Worm (Caenorhabditis elegans) whole organism, L4 larva: ENCODE measurements around the gene cyn-1.
A peak's percentile ranks its signal among the peaks of the same experiment; 100 is the strongest.

Source experiments
- F10B5.3 ChIP-seq: sonication (generic microtip); optimal IDR thresholded peaks from 2 replicates; lab custom pipeline; 2016; ENCODE audit warnings: mild to moderate bottlenecking, missing genetic modification characterization, missing compliant biosample characterization
- R02D3.7 ChIP-seq: fragments of 150-350 bp; sonication (generic microtip); optimal IDR thresholded peaks from 3 replicates; lab custom pipeline; 2014; ENCODE audit warnings: missing biosample characterization, missing genetic modification characterization
- T26A8.4 ChIP-seq: fragments of 200-800 bp; sonication (Bioruptor generic); IDR thresholded peaks from 2 replicates; pipeline ENCODE4 v1.3.6; 2022; ENCODE audit warnings: missing genetic modification characterization, missing compliant biosample characterization
- Y105C5A.15 ChIP-seq: fragments of 200-800 bp; sonication (Bioruptor generic); IDR thresholded peaks from 2 replicates; pipeline ENCODE4 v1.3.6; 2022; ENCODE audit warnings: missing genetic modification characterization, missing compliant biosample characterization
- Y48G9A.11 ChIP-seq: fragments of 200-800 bp; sonication (Bioruptor generic); IDR thresholded peaks from 2 replicates; pipeline ENCODE4 v1.3.6; 2022; ENCODE audit warnings: missing genetic modification reagents, missing genetic modification characterization, missing compliant biosample characterization
- ZK337.2 ChIP-seq: fragments of 200-800 bp; sonication (Bioruptor generic); IDR thresholded peaks from 2 replicates; pipeline ENCODE4 v1.3.6; 2022; ENCODE audit warnings: missing genetic modification reagents, missing genetic modification characterization, missing compliant biosample characterization
- aly-2 ChIP-seq: sonication (generic microtip); optimal IDR thresholded peaks from 2 replicates; lab custom pipeline; 2018; ENCODE audit warnings: missing biosample characterization, missing genetic modification characterization
- ama-1 ChIP-seq: fragments of 150-350 bp; optimal IDR thresholded peaks from 2 replicates; lab custom pipeline; 2014; ENCODE audit warnings: inconsistent platforms, mixed read lengths
- arid-1 ChIP-seq: fragments of 200-800 bp; sonication (Bioruptor generic); conservative IDR thresholded peaks from 2 replicates; pipeline ENCODE4 v1.3.6; 2022; ENCODE audit warnings: missing genetic modification reagents, missing genetic modification characterization, missing compliant biosample characterization
- ceh-20 ChIP-seq: fragments of 200-800 bp; sonication (Bioruptor generic); IDR thresholded peaks from 2 replicates; pipeline ENCODE4 v1.3.6; 2022; ENCODE audit warnings: missing genetic modification reagents, missing genetic modification characterization, missing compliant biosample characterization
- ceh-62 ChIP-seq: sonication (generic microtip); optimal IDR thresholded peaks from 2 replicates; lab custom pipeline; 2017; ENCODE audit warnings: missing biosample characterization, missing genetic modification characterization
- ceh-82 ChIP-seq: sonication (generic microtip); optimal IDR thresholded peaks from 2 replicates; lab custom pipeline; 2017; ENCODE audit warnings: missing biosample characterization, missing genetic modification characterization
- cey-2 ChIP-seq: sonication (generic microtip); optimal IDR thresholded peaks from 3 replicates; lab custom pipeline; 2017; ENCODE audit warnings: missing genetic modification characterization, mild to moderate bottlenecking, missing compliant biosample characterization, antibody characterized with exemption, borderline replicate concordance; ENCODE audit not compliant: insufficient read depth
- ctbp-1 ChIP-seq: fragments of 200-800 bp; sonication (Bioruptor generic); IDR thresholded peaks from 2 replicates; pipeline ENCODE4 v1.3.6; 2022; ENCODE audit warnings: missing genetic modification reagents, missing genetic modification characterization, missing compliant biosample characterization
- daf-12 ChIP-seq: fragments of 150-350 bp; optimal IDR thresholded peaks from 2 replicates; lab custom pipeline; 2014; ENCODE audit warnings: missing biosample characterization, missing genetic modification reagents, missing genetic modification characterization
- daf-16 ChIP-seq, 3 experiments: sonication (generic microtip); optimal IDR thresholded peaks; 2 replicates each; lab custom pipeline; 2016 to 2017; ENCODE audit warnings: missing genetic modification characterization in 3 of 3, missing genetic modification reagents in 3 of 3, mild to moderate bottlenecking in 2 of 3, missing compliant biosample characterization in 2 of 3, missing biosample characterization in 1 of 3, moderate library complexity in 1 of 3
- daf-19 ChIP-seq: fragments of 200-800 bp; sonication (Bioruptor generic); conservative IDR thresholded peaks from 2 replicates; pipeline ENCODE4 v1.3.6; 2022; ENCODE audit warnings: missing genetic modification characterization, missing compliant biosample characterization
- dmd-9 ChIP-seq: fragments of 200-800 bp; sonication (Bioruptor generic); IDR thresholded peaks from 2 replicates; pipeline ENCODE4 v1.3.6; 2022; ENCODE audit warnings: missing genetic modification reagents, missing genetic modification characterization, missing compliant biosample characterization
- dpl-1 ChIP-seq: fragments of 150-350 bp; optimal IDR thresholded peaks from 2 replicates; lab custom pipeline; 2014; ENCODE audit warnings: missing biosample characterization, missing genetic modification reagents, missing genetic modification characterization
- duxl-1 ChIP-seq: sonication (generic microtip); optimal IDR thresholded peaks from 2 replicates; lab custom pipeline; 2016; ENCODE audit warnings: mild to moderate bottlenecking, missing genetic modification characterization, moderate library complexity, missing compliant biosample characterization; ENCODE audit not compliant: poor library complexity
- egl-27 ChIP-seq: sonication (generic microtip); optimal IDR thresholded peaks from 3 replicates; lab custom pipeline; 2017; ENCODE audit warnings: missing biosample characterization, missing genetic modification reagents, missing genetic modification characterization
- hlh-30 ChIP-seq: sonication (generic microtip); optimal IDR thresholded peaks from 2 replicates; lab custom pipeline; 2017; ENCODE audit warnings: antibody characterized with exemption, mild to moderate bottlenecking, missing genetic modification characterization, missing compliant biosample characterization; ENCODE audit not compliant: insufficient read depth
- jun-1 ChIP-seq: fragments of 150-350 bp; optimal IDR thresholded peaks from 2 replicates; lab custom pipeline; 2014; ENCODE audit warnings: missing biosample characterization, missing genetic modification reagents, missing genetic modification characterization
- lin-38 ChIP-seq: fragments of 200-800 bp; sonication (Bioruptor generic); IDR thresholded peaks from 2 replicates; pipeline ENCODE4 v1.3.6; 2022; ENCODE audit warnings: missing genetic modification reagents, missing genetic modification characterization, missing compliant biosample characterization
- lin-39 ChIP-seq: fragments of 150-350 bp; optimal IDR thresholded peaks from 2 replicates; lab custom pipeline; 2014; ENCODE audit warnings: missing biosample characterization, missing genetic modification reagents, missing genetic modification characterization
- lir-3 ChIP-seq: sonication (generic microtip); optimal IDR thresholded peaks from 2 replicates; lab custom pipeline; 2016; ENCODE audit warnings: mild to moderate bottlenecking, missing genetic modification characterization, missing compliant biosample characterization
- madf-5 ChIP-seq, 2 experiments: fragments of 200-800 bp; sonication (Bioruptor generic); IDR thresholded peaks; 2 replicates each; pipeline ENCODE4 v1.3.6; 2022; ENCODE audit warnings: missing compliant biosample characterization in 2 of 2, missing genetic modification characterization in 2 of 2
- mep-1 ChIP-seq: fragments of 150-350 bp; sonication (generic microtip); optimal IDR thresholded peaks from 3 replicates; lab custom pipeline; 2014; ENCODE audit warnings: missing biosample characterization, missing genetic modification characterization
- mes-2 ChIP-seq: sonication (generic microtip); optimal IDR thresholded peaks from 2 replicates; lab custom pipeline; 2016; ENCODE audit warnings: missing genotype, mild to moderate bottlenecking, missing genetic modification characterization, missing compliant biosample characterization; ENCODE audit not compliant: poor library complexity, severe bottlenecking
- mxl-2 ChIP-seq: fragments of 200-800 bp; sonication (Bioruptor generic); conservative IDR thresholded peaks from 2 replicates; pipeline ENCODE4 v1.3.6; 2022; ENCODE audit warnings: missing genetic modification reagents, missing genetic modification characterization, missing compliant biosample characterization
- nhr-102 ChIP-seq: sonication (generic microtip); optimal IDR thresholded peaks from 2 replicates; lab custom pipeline; 2016; ENCODE audit warnings: mild to moderate bottlenecking, missing genetic modification characterization, moderate library complexity, missing compliant biosample characterization
- nhr-11 ChIP-seq: fragments of 150-350 bp; optimal IDR thresholded peaks from 2 replicates; lab custom pipeline; 2014; ENCODE audit warnings: missing biosample characterization, missing genetic modification characterization
- nhr-25 ChIP-seq: sonication (generic microtip); optimal IDR thresholded peaks from 2 replicates; lab custom pipeline; 2017; ENCODE audit warnings: missing genetic modification characterization, mild to moderate bottlenecking, missing compliant biosample characterization, antibody characterized with exemption, moderate library complexity, borderline replicate concordance; ENCODE audit not compliant: insufficient read depth
- nhr-42 ChIP-seq: fragments of 200-800 bp; sonication (Bioruptor generic); IDR thresholded peaks from 2 replicates; pipeline ENCODE4 v1.3.6; 2022; ENCODE audit warnings: missing genetic modification characterization, missing compliant biosample characterization
- nhr-76 ChIP-seq: fragments of 150-350 bp; optimal IDR thresholded peaks from 2 replicates; lab custom pipeline; 2014; ENCODE audit warnings: missing biosample characterization, missing genetic modification characterization
- nhr-77 ChIP-seq: fragments of 150-350 bp; optimal IDR thresholded peaks from 2 replicates; lab custom pipeline; 2014; ENCODE audit warnings: missing biosample characterization, missing genetic modification characterization
- pha-4 ChIP-seq, 2 experiments: fragments of 150-350 bp in 1 of 2; fragments of 200-800 bp in 1 of 2; sonication (Bioruptor generic) in 1 of 2; IDR thresholded peaks in 1 of 2; optimal IDR thresholded peaks in 1 of 2; 2 replicates each; pipeline versions ENCODE4 v1.3.6 to Lab custom; 2014 to 2022; ENCODE audit warnings: missing genetic modification characterization in 2 of 2, missing genetic modification reagents in 2 of 2, missing biosample characterization in 1 of 2, missing compliant biosample characterization in 1 of 2
- php-3 ChIP-seq: fragments of 200-800 bp; sonication (Bioruptor generic); IDR thresholded peaks from 2 replicates; pipeline ENCODE4 v1.3.6; 2022; ENCODE audit warnings: missing genetic modification reagents, missing genetic modification characterization, missing compliant biosample characterization
- pqm-1 ChIP-seq: sonication (generic microtip); optimal IDR thresholded peaks from 2 replicates; lab custom pipeline; 2017; ENCODE audit warnings: missing biosample characterization, missing genetic modification characterization
- saeg-2 ChIP-seq: fragments of 200-800 bp; sonication (Bioruptor generic); IDR thresholded peaks from 2 replicates; pipeline ENCODE4 v1.3.6; 2022; ENCODE audit warnings: missing genetic modification reagents, missing genetic modification characterization, missing compliant biosample characterization
- sdz-12 ChIP-seq: fragments of 200-800 bp; sonication (Bioruptor generic); optimal IDR thresholded peaks from 2 replicates; lab custom pipeline; 2018; ENCODE audit warnings: mild to moderate bottlenecking, missing genetic modification characterization, missing compliant biosample characterization
- spr-1 ChIP-seq: sonication (generic microtip); optimal IDR thresholded peaks from 2 replicates; lab custom pipeline; 2016; ENCODE audit warnings: mild to moderate bottlenecking, missing genetic modification characterization, missing compliant biosample characterization
- spr-3 ChIP-seq: fragments of 200-800 bp; sonication (Bioruptor generic); optimal IDR thresholded peaks from 2 replicates; lab custom pipeline; 2018; ENCODE audit warnings: mild to moderate bottlenecking, missing genetic modification characterization, missing compliant biosample characterization
- tra-1 ChIP-seq: fragments of 200-800 bp; sonication (Bioruptor generic); IDR thresholded peaks from 2 replicates; pipeline ENCODE4 v1.3.6; 2022; ENCODE audit warnings: missing genetic modification reagents, missing genetic modification characterization, missing compliant biosample characterization
- unc-130 ChIP-seq: sonication (generic microtip); optimal IDR thresholded peaks from 2 replicates; lab custom pipeline; 2016; ENCODE audit warnings: missing genetic modification reagents, missing genetic modification characterization, missing compliant biosample characterization
- zag-1 ChIP-seq: fragments of 150-350 bp; optimal IDR thresholded peaks from 2 replicates; lab custom pipeline; 2014; ENCODE audit warnings: missing biosample characterization, missing genetic modification characterization
- zfp-2 ChIP-seq: sonication (generic microtip); optimal IDR thresholded peaks from 2 replicates; lab custom pipeline; 2016; ENCODE audit warnings: mild to moderate bottlenecking, missing genetic modification characterization, missing compliant biosample characterization
- zfp-3 ChIP-seq: fragments of 200-800 bp; sonication (Bioruptor generic); conservative IDR thresholded peaks from 2 replicates; pipeline ENCODE4 v1.3.6; 2022; ENCODE audit warnings: missing genetic modification reagents, missing genetic modification characterization, missing compliant biosample characterization
- zip-2 ChIP-seq: fragments of 150-350 bp; optimal IDR thresholded peaks from 2 replicates; lab custom pipeline; 2014; ENCODE audit warnings: missing biosample characterization, missing genetic modification characterization

Gene cyn-1

ce11 chrV:14364586-14365248, 8.8 kb downstream of the cyn-1 start (continued):
- TF ChIP-seq ZK337.2 (GFP tag; lab: Robert Waterston, UW), result no peak
- TF ChIP-seq nhr-77 (tag; lab: Kevin White, UChicago), result no peak
- TF ChIP-seq lir-3 (tag; lab: Kevin White, UChicago), result no peak
- peak; percentile 44; the same call in 1 of the 2 replicates for TF ChIP-seq pha-4 (GFP tag; IDR thresholded peaks at IDR 0.05; lab: Robert Waterston, UW)
- TF ChIP-seq pha-4 (tag; optimal IDR thresholded peaks at IDR 0.05; lab: Kevin White, UChicago), result no peak
- no peak for TF ChIP-seq lin-39 (tag; lab: Kevin White, UChicago)
- TF ChIP-seq sdz-12, result no peak
- TF ChIP-seq zip-2 (tag; lab: Kevin White, UChicago), result no peak
- no peak for TF ChIP-seq daf-16 (GFP tag; optimal IDR thresholded peaks at IDR 0.05; lab: Kevin White, UChicago)
- no peak for TF ChIP-seq daf-16 (tag; optimal IDR thresholded peaks at IDR 0.05; lab: Kevin White, UChicago)
- no peak for TF ChIP-seq unc-130
- no peak for TF ChIP-seq madf-5 (GFP tag; IDR thresholded peaks at IDR 0.05; lab: Robert Waterston, UW)
- TF ChIP-seq pqm-1 (tag; lab: Kevin White, UChicago), result no peak
- peak; percentile 25; the same call in 1 of the 2 replicates for TF ChIP-seq T26A8.4 (GFP tag; lab: Robert Waterston, UW)
- TF ChIP-seq tra-1 (GFP tag; lab: Robert Waterston, UW), result no peak
- TF ChIP-seq ama-1 (lab: Kevin White, UChicago), result no peak
- peak; percentile 52 for TF ChIP-seq mep-1
- no peak for TF ChIP-seq saeg-2 (GFP tag; lab: Robert Waterston, UW)
- no peak for TF ChIP-seq mxl-2 (GFP tag; lab: Robert Waterston, UW)
- TF ChIP-seq nhr-11, result no peak
- TF ChIP-seq Y105C5A.15, result no peak
- TF ChIP-seq daf-12 (tag; lab: Kevin White, UChicago), result no peak
- peak; percentile 30 for TF ChIP-seq lin-38 (GFP tag; lab: Robert Waterston, UW)
- no peak for TF ChIP-seq dmd-9
- TF ChIP-seq egl-27 (tag; lab: Kevin White, UChicago), result no peak
- TF ChIP-seq jun-1 (tag; lab: Kevin White, UChicago), result no peak
- TF ChIP-seq zfp-2 (tag; lab: Kevin White, UChicago), result no peak
- TF ChIP-seq nhr-42 (GFP tag; lab: Robert Waterston, UW), result no peak
- peak; percentile 17 for TF ChIP-seq hlh-30 (tag; lab: Kevin White, UChicago)
- TF ChIP-seq php-3 (GFP tag; lab: Robert Waterston, UW), result no peak
- no peak for TF ChIP-seq ceh-82 (tag; lab: Kevin White, UChicago)
- no peak for TF ChIP-seq Y48G9A.11
- no peak for TF ChIP-seq spr-1
- 0 out of 2 replicates have a peak, but pooled peaks have one; percentile 30 for TF ChIP-seq ceh-20 (GFP tag; lab: Robert Waterston, UW)
- TF ChIP-seq mes-2 (tag; lab: Kevin White, UChicago), result peak; percentile 38
- TF ChIP-seq spr-3 (GFP tag; lab: Kevin White, UChicago), result no peak
- 0 out of 2 replicates have a peak, but pooled peaks have one; percentile 8 for TF ChIP-seq zfp-3 (GFP tag; lab: Robert Waterston, UW)
- TF ChIP-seq daf-19, result peak; percentile 68; the same call in 1 of the 2 replicates
- no peak for TF ChIP-seq R02D3.7 (tag; lab: Kevin White, UChicago)
- no peak for TF ChIP-seq nhr-76 (tag; lab: Kevin White, UChicago)
- TF ChIP-seq aly-2, result no peak
- no peak for TF ChIP-seq arid-1 (GFP tag; lab: Robert Waterston, UW)
- no peak for TF ChIP-seq dpl-1 (GFP tag; lab: Kevin White, UChicago)
- TF ChIP-seq ctbp-1 (GFP tag; lab: Robert Waterston, UW), result no peak
- TF ChIP-seq nhr-25 (tag; lab: Kevin White, UChicago), result peak; percentile 96
- TF ChIP-seq ceh-62 (tag; lab: Kevin White, UChicago), result no peak
- no peak for TF ChIP-seq cey-2 (tag; lab: Kevin White, UChicago)
- peak; percentile 9 for TF ChIP-seq duxl-1 (tag; lab: Kevin White, UChicago)
- no peak for TF ChIP-seq F10B5.3 (tag; lab: Kevin White, UChicago)
- no peak for TF ChIP-seq zag-1 (tag; lab: Kevin White, UChicago)
- no peak for TF ChIP-seq nhr-102 (tag; lab: Kevin White, UChicago)
